Worm (Caenorhabditis elegans): ENCODE measurements around the gene flp-25.

ce11 chrIII:9346114-9346513 is 15.2 kb upstream of the flp-25 start:
- TF ChIP-seq zip-5 (tag; optimal IDR thresholded peaks at IDR 0.05): no peak
- TF ChIP-seq pag-3 (tag; optimal IDR thresholded peaks at IDR 0.05; ENCODE audit: borderline replicate concordance): no peak
- no peak for TF ChIP-seq ceh-34 (tag; optimal IDR thresholded peaks at IDR 0.05)
- no peak for TF ChIP-seq hlh-6 (tag; optimal IDR thresholded peaks at IDR 0.05)
- TF ChIP-seq ama-1 (optimal IDR thresholded peaks at IDR 0.05): no peak
- no peak for TF ChIP-seq nhr-11 (tag; optimal IDR thresholded peaks at IDR 0.05)
- TF ChIP-seq unc-55 (GFP tag; optimal IDR thresholded peaks at IDR 0.05): peak; percentile 97
- TF ChIP-seq elt-2 (tag; optimal IDR thresholded peaks at IDR 0.05): no peak
- no peak for TF ChIP-seq fkh-10 (GFP tag; optimal IDR thresholded peaks at IDR 0.05)
- no peak for TF ChIP-seq ceh-48 (tag; optimal IDR thresholded peaks at IDR 0.05)

Data from whole organism, late embryonic.